Worm (Caenorhabditis elegans) whole organism, L4 larva: ENCODE data around the gene dhcr-24.

Experiments used
- F10B5.3 ChIP-seq: sonication (generic microtip); optimal IDR thresholded peaks from 2 replicates; lab custom pipeline; 2016; ENCODE audit warnings: mild to moderate bottlenecking, missing genetic modification characterization, missing compliant biosample characterization
- F26F4.8 ChIP-seq: fragments of 200-800 bp; sonication (Bioruptor generic); conservative IDR thresholded peaks from 2 replicates; pipeline ENCODE4 v1.3.6; 2022; ENCODE audit warnings: missing genetic modification characterization, missing compliant biosample characterization
- F44E2.7 ChIP-seq: fragments of 200-800 bp; sonication (Bioruptor generic); IDR thresholded peaks from 2 replicates; pipeline ENCODE4 v2.1.2; 2022; ENCODE audit warnings: missing genetic modification characterization, missing compliant biosample characterization
- R02D3.7 ChIP-seq: fragments of 150-350 bp; sonication (generic microtip); optimal IDR thresholded peaks from 3 replicates; lab custom pipeline; 2014; ENCODE audit warnings: missing biosample characterization, missing genetic modification characterization
- T20F7.1 ChIP-seq: fragments of 200-800 bp; sonication (Bioruptor generic); optimal IDR thresholded peaks from 2 replicates; lab custom pipeline; 2018; ENCODE audit warnings: mild to moderate bottlenecking, missing genetic modification characterization, missing compliant biosample characterization
- T26A8.4 ChIP-seq: fragments of 200-800 bp; sonication (Bioruptor generic); IDR thresholded peaks from 2 replicates; pipeline ENCODE4 v1.3.6; 2022; ENCODE audit warnings: missing genetic modification characterization, missing compliant biosample characterization
- Y105C5A.15 ChIP-seq: fragments of 200-800 bp; sonication (Bioruptor generic); IDR thresholded peaks from 2 replicates; pipeline ENCODE4 v1.3.6; 2022; ENCODE audit warnings: missing genetic modification characterization, missing compliant biosample characterization
- Y5F2A.4 ChIP-seq: fragments of 200-800 bp; sonication (Bioruptor generic); optimal IDR thresholded peaks from 2 replicates; lab custom pipeline; 2018; ENCODE audit warnings: mild to moderate bottlenecking, missing genetic modification characterization, missing compliant biosample characterization
- Y75B8A.6 ChIP-seq: fragments of 200-800 bp; sonication (Bioruptor generic); IDR thresholded peaks from 2 replicates; pipeline ENCODE4 v1.3.6; 2022; ENCODE audit warnings: missing genetic modification reagents, missing genetic modification characterization, missing compliant biosample characterization
- ceh-32 ChIP-seq: sonication (generic microtip); optimal IDR thresholded peaks from 2 replicates; lab custom pipeline; 2016; ENCODE audit warnings: mild to moderate bottlenecking, missing genetic modification characterization, missing compliant biosample characterization; ENCODE audit not compliant: poor library complexity
- ces-1 ChIP-seq: fragments of 150-350 bp; sonication (generic microtip); optimal IDR thresholded peaks from 4 replicates; lab custom pipeline; 2014; ENCODE audit warnings: missing biosample characterization, missing genetic modification reagents, missing genetic modification characterization
- cey-2 ChIP-seq: sonication (generic microtip); optimal IDR thresholded peaks from 3 replicates; lab custom pipeline; 2017; ENCODE audit warnings: missing genetic modification characterization, mild to moderate bottlenecking, missing compliant biosample characterization, antibody characterized with exemption, borderline replicate concordance; ENCODE audit not compliant: insufficient read depth
- ctbp-1 ChIP-seq: fragments of 200-800 bp; sonication (Bioruptor generic); IDR thresholded peaks from 2 replicates; pipeline ENCODE4 v1.3.6; 2022; ENCODE audit warnings: missing genetic modification reagents, missing genetic modification characterization, missing compliant biosample characterization
- daf-16 ChIP-seq, 3 experiments: sonication (generic microtip); optimal IDR thresholded peaks; 2 replicates each; lab custom pipeline; 2016 to 2017; ENCODE audit warnings: missing genetic modification characterization in 3 of 3, missing genetic modification reagents in 3 of 3, mild to moderate bottlenecking in 2 of 3, missing compliant biosample characterization in 2 of 3, missing biosample characterization in 1 of 3, moderate library complexity in 1 of 3
- daf-19 ChIP-seq: fragments of 200-800 bp; sonication (Bioruptor generic); conservative IDR thresholded peaks from 2 replicates; pipeline ENCODE4 v1.3.6; 2022; ENCODE audit warnings: missing genetic modification characterization, missing compliant biosample characterization
- dmd-9 ChIP-seq: fragments of 200-800 bp; sonication (Bioruptor generic); IDR thresholded peaks from 2 replicates; pipeline ENCODE4 v1.3.6; 2022; ENCODE audit warnings: missing genetic modification reagents, missing genetic modification characterization, missing compliant biosample characterization
- dpl-1 ChIP-seq: fragments of 150-350 bp; optimal IDR thresholded peaks from 2 replicates; lab custom pipeline; 2014; ENCODE audit warnings: missing biosample characterization, missing genetic modification reagents, missing genetic modification characterization
- dve-1 ChIP-seq: sonication (generic microtip); optimal IDR thresholded peaks from 2 replicates; lab custom pipeline; 2017; ENCODE audit warnings: antibody characterized with exemption, mild to moderate bottlenecking, missing genetic modification characterization, missing compliant biosample characterization; ENCODE audit not compliant: insufficient read depth
- egl-43 ChIP-seq: fragments of 200-800 bp; sonication (Bioruptor generic); IDR thresholded peaks from 2 replicates; pipeline ENCODE4 v1.3.6; 2022; ENCODE audit warnings: missing genetic modification reagents, missing genetic modification characterization, missing compliant biosample characterization
- fkh-10 ChIP-seq: fragments of 150-350 bp; optimal IDR thresholded peaks from 2 replicates; lab custom pipeline; 2014; ENCODE audit warnings: missing biosample characterization, missing genetic modification reagents, missing genetic modification characterization
- fos-1 ChIP-seq: fragments of 150-350 bp; optimal IDR thresholded peaks from 2 replicates; lab custom pipeline; 2014; ENCODE audit warnings: missing biosample characterization, missing genetic modification characterization
- lin-1 ChIP-seq: fragments of 200-800 bp; sonication (Bioruptor generic); IDR thresholded peaks from 2 replicates; pipeline ENCODE4 v1.3.6; 2022; ENCODE audit warnings: missing genetic modification reagents, missing genetic modification characterization, missing compliant biosample characterization
- lin-13 ChIP-seq: fragments of 150-350 bp; optimal IDR thresholded peaks from 2 replicates; lab custom pipeline; 2014; ENCODE audit warnings: missing biosample characterization, missing genetic modification reagents, missing genetic modification characterization
- lin-38 ChIP-seq: fragments of 200-800 bp; sonication (Bioruptor generic); IDR thresholded peaks from 2 replicates; pipeline ENCODE4 v1.3.6; 2022; ENCODE audit warnings: missing genetic modification reagents, missing genetic modification characterization, missing compliant biosample characterization
- lir-3 ChIP-seq: sonication (generic microtip); optimal IDR thresholded peaks from 2 replicates; lab custom pipeline; 2016; ENCODE audit warnings: mild to moderate bottlenecking, missing genetic modification characterization, missing compliant biosample characterization
- lsy-2 ChIP-seq, 2 experiments: fragments of 150-350 bp in 1 of 2; sonication (generic microtip) in 1 of 2; optimal IDR thresholded peaks; 2 replicates each; lab custom pipeline; 2014 to 2017; ENCODE audit warnings: missing biosample characterization in 2 of 2, missing genetic modification characterization in 2 of 2
- madf-5 ChIP-seq, 2 experiments: fragments of 200-800 bp; sonication (Bioruptor generic); IDR thresholded peaks; 2 replicates each; pipeline ENCODE4 v1.3.6; 2022; ENCODE audit warnings: missing compliant biosample characterization in 2 of 2, missing genetic modification characterization in 2 of 2
- mdl-1 ChIP-seq, 2 experiments: fragments of 150-350 bp in 1 of 2; sonication (generic microtip) in 1 of 2; optimal IDR thresholded peaks; 2 replicates each; lab custom pipeline; 2014 to 2017; ENCODE audit warnings: missing biosample characterization in 2 of 2, missing genetic modification characterization in 2 of 2
- mep-1 ChIP-seq: fragments of 150-350 bp; sonication (generic microtip); optimal IDR thresholded peaks from 3 replicates; lab custom pipeline; 2014; ENCODE audit warnings: missing biosample characterization, missing genetic modification characterization
- mxl-2 ChIP-seq: fragments of 200-800 bp; sonication (Bioruptor generic); conservative IDR thresholded peaks from 2 replicates; pipeline ENCODE4 v1.3.6; 2022; ENCODE audit warnings: missing genetic modification reagents, missing genetic modification characterization, missing compliant biosample characterization
- mxl-3 ChIP-seq: fragments of 200-800 bp; sonication (Bioruptor generic); optimal IDR thresholded peaks from 2 replicates; lab custom pipeline; 2018; ENCODE audit warnings: mild to moderate bottlenecking, missing genetic modification characterization, missing compliant biosample characterization
- nhr-11 ChIP-seq: fragments of 150-350 bp; optimal IDR thresholded peaks from 2 replicates; lab custom pipeline; 2014; ENCODE audit warnings: missing biosample characterization, missing genetic modification characterization
- nhr-111 ChIP-seq: fragments of 200-800 bp; sonication (Bioruptor generic); optimal IDR thresholded peaks from 2 replicates; lab custom pipeline; 2018; ENCODE audit warnings: mild to moderate bottlenecking, missing genetic modification characterization, missing compliant biosample characterization
- nhr-41 ChIP-seq: fragments of 200-800 bp; sonication (Bioruptor generic); IDR thresholded peaks from 2 replicates; pipeline ENCODE4 v1.3.6; 2022; ENCODE audit warnings: missing genetic modification reagents, missing genetic modification characterization, missing compliant biosample characterization
- nhr-48 ChIP-seq: sonication (generic microtip); optimal IDR thresholded peaks from 2 replicates; lab custom pipeline; 2016; ENCODE audit warnings: mild to moderate bottlenecking, missing genetic modification characterization, missing compliant biosample characterization
- nhr-76 ChIP-seq: fragments of 150-350 bp; optimal IDR thresholded peaks from 2 replicates; lab custom pipeline; 2014; ENCODE audit warnings: missing biosample characterization, missing genetic modification characterization
- pqm-1 ChIP-seq: sonication (generic microtip); optimal IDR thresholded peaks from 2 replicates; lab custom pipeline; 2017; ENCODE audit warnings: missing biosample characterization, missing genetic modification characterization
- sdz-12 ChIP-seq: fragments of 200-800 bp; sonication (Bioruptor generic); optimal IDR thresholded peaks from 2 replicates; lab custom pipeline; 2018; ENCODE audit warnings: mild to moderate bottlenecking, missing genetic modification characterization, missing compliant biosample characterization
- set-16 ChIP-seq: fragments of 200-800 bp; sonication (Bioruptor generic); IDR thresholded peaks from 2 replicates; pipeline ENCODE4 v1.3.6; 2022; ENCODE audit warnings: missing genetic modification reagents, missing genetic modification characterization, missing compliant biosample characterization
- skn-1 ChIP-seq: fragments of 150-350 bp; optimal IDR thresholded peaks from 2 replicates; lab custom pipeline; 2014; ENCODE audit warnings: missing biosample characterization, missing genetic modification characterization
- snpc-4 ChIP-seq: fragments of 150-350 bp; optimal IDR thresholded peaks from 2 replicates; lab custom pipeline; 2014; ENCODE audit warnings: missing biosample characterization, missing genetic modification characterization
- spr-1 ChIP-seq: sonication (generic microtip); optimal IDR thresholded peaks from 2 replicates; lab custom pipeline; 2016; ENCODE audit warnings: mild to moderate bottlenecking, missing genetic modification characterization, missing compliant biosample characterization
- spr-3 ChIP-seq: fragments of 200-800 bp; sonication (Bioruptor generic); optimal IDR thresholded peaks from 2 replicates; lab custom pipeline; 2018; ENCODE audit warnings: mild to moderate bottlenecking, missing genetic modification characterization, missing compliant biosample characterization
- tag-97 ChIP-seq: fragments of 200-800 bp; sonication (Bioruptor generic); IDR thresholded peaks from 2 replicates; pipeline ENCODE4 v1.3.6; 2022; ENCODE audit warnings: missing genetic modification characterization, missing compliant biosample characterization
- unc-130 ChIP-seq: sonication (generic microtip); optimal IDR thresholded peaks from 2 replicates; lab custom pipeline; 2016; ENCODE audit warnings: missing genetic modification reagents, missing genetic modification characterization, missing compliant biosample characterization
- unc-62 ChIP-seq, 3 experiments: fragments of 150-350 bp in 1 of 3; sonication (generic microtip); optimal IDR thresholded peaks in 2 of 3; peaks in 1 of 3; 1 replicate in 1 of 3; 2 replicates in 2 of 3; lab custom pipeline; 2014 to 2017; ENCODE audit warnings: missing biosample characterization in 3 of 3, missing genetic modification characterization in 3 of 3, missing genetic modification reagents in 3 of 3, missing genotype in 1 of 3
- vab-7 ChIP-seq: fragments of 200-800 bp; sonication (Bioruptor generic); IDR thresholded peaks from 2 replicates; pipeline ENCODE4 v1.3.6; 2022; ENCODE audit warnings: missing genetic modification reagents, missing genetic modification characterization, missing compliant biosample characterization
- zip-2 ChIP-seq: fragments of 150-350 bp; optimal IDR thresholded peaks from 2 replicates; lab custom pipeline; 2014; ENCODE audit warnings: missing biosample characterization, missing genetic modification characterization
- ztf-7 ChIP-seq: fragments of 150-350 bp; optimal IDR thresholded peaks from 2 replicates; lab custom pipeline; 2014; ENCODE audit warnings: missing biosample characterization, missing genetic modification characterization

dhcr-24 gene

DNA sequence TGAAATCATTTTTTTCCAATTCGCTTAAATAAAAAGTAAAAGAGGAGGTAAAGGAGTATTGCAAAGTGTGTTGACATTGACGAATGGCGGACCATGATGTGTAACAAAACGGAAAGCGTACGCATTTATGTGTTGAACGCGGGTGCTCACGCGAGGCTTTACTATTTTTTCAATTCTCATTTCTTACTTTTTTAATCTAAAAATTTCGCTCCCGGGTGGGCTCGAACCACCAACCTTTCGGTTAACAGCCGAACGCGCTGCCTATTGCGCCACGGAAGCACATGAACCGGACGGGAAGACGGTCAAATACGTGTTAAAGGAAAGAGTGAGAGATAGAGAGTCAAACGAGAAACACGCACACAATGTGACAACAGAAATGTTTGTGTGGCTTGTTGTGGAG lies 14.6 kb downstream of the dhcr-24 start (continued):
- peak; percentile 45 for TF ChIP-seq Y5F2A.4
- TF ChIP-seq lin-1: peak; percentile 91
- peak; percentile 6 for TF ChIP-seq dpl-1 (GFP tag; lab: Kevin White, UChicago)
- peak; percentile 69 for TF ChIP-seq lin-38 (GFP tag; lab: Robert Waterston, UW)
- TF ChIP-seq skn-1 (tag; lab: Kevin White, UChicago): no peak
- peak; percentile 66 for TF ChIP-seq spr-1 (tag; lab: Kevin White, UChicago)
- peak; percentile 33 for TF ChIP-seq ztf-7 (tag; lab: Kevin White, UChicago)
- TF ChIP-seq daf-16 (GFP tag; optimal IDR thresholded peaks at IDR 0.05; lab: Kevin White, UChicago): peak; percentile 58 to 91
- TF ChIP-seq daf-16 (tag; optimal IDR thresholded peaks at IDR 0.05; lab: Kevin White, UChicago): peak; percentile 85
- peak; percentile 71 for TF ChIP-seq lin-13 (GFP tag; lab: Kevin White, UChicago)
- TF ChIP-seq ceh-32: peak; percentile 68
- TF ChIP-seq ces-1 (GFP tag; lab: Kevin White, UChicago): no peak
- peak in 1 of 2 experiments; percentile 23 for TF ChIP-seq mdl-1 (tag; optimal IDR thresholded peaks at IDR 0.05; lab: Kevin White, UChicago)
- TF ChIP-seq daf-19 (GFP tag; lab: Robert Waterston, UW): peak; percentile 79
- TF ChIP-seq egl-43 (GFP tag; lab: Robert Waterston, UW): peak; percentile 92
- no peak for TF ChIP-seq tag-97 (GFP tag; lab: Robert Waterston, UW)
- TF ChIP-seq sdz-12 (GFP tag; lab: Kevin White, UChicago): peak; percentile 62
- no peak for TF ChIP-seq snpc-4 (tag; lab: Kevin White, UChicago)
- peak; percentile 57 for TF ChIP-seq zip-2 (tag; lab: Kevin White, UChicago)
- peak; percentile 87 for TF ChIP-seq vab-7 (GFP tag; lab: Robert Waterston, UW)
- TF ChIP-seq Y75B8A.6: 0 out of 2 replicates have a peak, but pooled peaks have one; percentile 72
- 0 out of 2 replicates have a peak, but pooled peaks have one; percentile 50 for TF ChIP-seq dmd-9 (GFP tag; lab: Robert Waterston, UW)
- TF ChIP-seq cey-2: no peak
- peak; percentile 11 for TF ChIP-seq nhr-111 (GFP tag; lab: Kevin White, UChicago)
- TF ChIP-seq pqm-1 (tag; lab: Kevin White, UChicago): no peak
- TF ChIP-seq nhr-11 (tag; lab: Kevin White, UChicago): peak; percentile 75
- TF ChIP-seq nhr-41 (GFP tag; lab: Robert Waterston, UW): peak; percentile 88
- peak in 1 of 2 experiments; percentile 85 for TF ChIP-seq unc-62 (GFP tag; optimal IDR thresholded peaks at IDR 0.05 in 1 of 2; lab: Kevin White, UChicago)
- TF ChIP-seq unc-62 (tag; optimal IDR thresholded peaks at IDR 0.05; lab: Kevin White, UChicago): no peak
- TF ChIP-seq nhr-76 (tag; lab: Kevin White, UChicago): no peak
- TF ChIP-seq Y105C5A.15 (GFP tag; lab: Robert Waterston, UW): peak; percentile 46; the same call in 1 of the 2 replicates
- peak; percentile 69 for TF ChIP-seq dve-1 (tag; lab: Kevin White, UChicago)
- TF ChIP-seq fkh-10 (GFP tag; lab: Kevin White, UChicago): peak; percentile 49
- TF ChIP-seq madf-5 (GFP tag; IDR thresholded peaks at IDR 0.05; lab: Robert Waterston, UW): peak; percentile 68 to 91; a peak in 2 of 4 replicates
- TF ChIP-seq set-16 (GFP tag; lab: Robert Waterston, UW): peak; percentile 28; the same call in 1 of the 2 replicates
- TF ChIP-seq fos-1: no peak
- peak; percentile 80 for TF ChIP-seq T26A8.4 (GFP tag; lab: Robert Waterston, UW)
- peak; percentile 7 for TF ChIP-seq spr-3 (GFP tag; lab: Kevin White, UChicago)
- peak; percentile 84; the same call in 1 of the 2 replicates for TF ChIP-seq F44E2.7 (GFP tag; lab: Robert Waterston, UW)
- peak; percentile 77; the same call in 1 of the 2 replicates for TF ChIP-seq F26F4.8
- peak; percentile 83 for TF ChIP-seq ctbp-1 (GFP tag; lab: Robert Waterston, UW)
- TF ChIP-seq mep-1 (tag; lab: Kevin White, UChicago): peak; percentile 89
- peak; percentile 59 for TF ChIP-seq nhr-48 (tag; lab: Kevin White, UChicago)
- peak; percentile 28 for TF ChIP-seq T20F7.1
- 0 out of 2 replicates have a peak, but pooled peaks have one; percentile 30 for TF ChIP-seq mxl-2 (GFP tag; lab: Robert Waterston, UW)
- peak; percentile 74 for TF ChIP-seq lir-3 (tag; lab: Kevin White, UChicago)
- TF ChIP-seq lsy-2 (tag; optimal IDR thresholded peaks at IDR 0.05; lab: Kevin White, UChicago): peak in 1 of 2 experiments; percentile 65
- no peak for TF ChIP-seq mxl-3 (GFP tag; lab: Kevin White, UChicago)
- peak; percentile 46 for TF ChIP-seq unc-130
- peak; percentile 61 for TF ChIP-seq F10B5.3 (tag; lab: Kevin White, UChicago)
- no peak for TF ChIP-seq R02D3.7 (tag; lab: Kevin White, UChicago)
